Fruit fly (Drosophila melanogaster) whole organism, embryonic: ENCODE results near the gene CG15431.

Experiments
- Abd-B ChIP-seq: fragments of 200-800 bp; sonication (Bioruptor generic); optimal IDR thresholded peaks from 2 replicates; lab custom pipeline; 2018; ENCODE audit warnings: missing biosample characterization, mild to moderate bottlenecking, missing genetic modification characterization, moderate library complexity
- Asciz ChIP-seq: fragments of 200-800 bp; sonication (Bioruptor generic); optimal IDR thresholded peaks from 2 replicates; lab custom pipeline; 2017; ENCODE audit warnings: missing biosample characterization, mild to moderate bottlenecking, missing genetic modification characterization, missing genetic modification reagents
- Atf3 ChIP-seq: fragments of 200-800 bp; sonication (Bioruptor generic); optimal IDR thresholded peaks from 3 replicates; lab custom pipeline; 2016; ENCODE audit warnings: missing biosample characterization, missing genetic modification characterization
- CG11085 ChIP-seq: fragments of 200-800 bp; sonication (Bioruptor generic); IDR thresholded peaks from 2 replicates; pipeline ENCODE4 v1.3.6; 2022; ENCODE audit warnings: missing biosample characterization, missing genetic modification characterization
- CG12299 ChIP-seq: fragments of 200-800 bp; sonication (Bioruptor generic); optimal IDR thresholded peaks from 2 replicates; lab custom pipeline; 2018; ENCODE audit warnings: missing biosample characterization, mild to moderate bottlenecking, missing genetic modification characterization
- CG1529 ChIP-seq: fragments of 200-800 bp; sonication (Bioruptor generic); optimal IDR thresholded peaks from 3 replicates; lab custom pipeline; 2018; ENCODE audit warnings: missing biosample characterization, missing genetic modification characterization
- CG16863 ChIP-seq: fragments of 200-800 bp; sonication (Bioruptor generic); optimal IDR thresholded peaks from 3 replicates; lab custom pipeline; 2016; ENCODE audit warnings: missing biosample characterization, missing genetic modification characterization
- CG2889 ChIP-seq: fragments of 200-800 bp; sonication (Bioruptor generic); IDR thresholded peaks from 3 replicates; pipeline ENCODE4 v1.3.6; 2022; ENCODE audit warnings: missing biosample characterization, missing genetic modification characterization
- CG32772 ChIP-seq: fragments of 200-800 bp; sonication (Bioruptor generic); IDR thresholded peaks from 2 replicates; pipeline ENCODE4 v1.3.6; 2022; ENCODE audit warnings: missing biosample characterization, missing genetic modification characterization
- CG3407 ChIP-seq: fragments of 200-800 bp; sonication (Bioruptor generic); optimal IDR thresholded peaks from 2 replicates; lab custom pipeline; 2018; ENCODE audit warnings: missing biosample characterization, mild to moderate bottlenecking, missing genetic modification characterization
- CG34422 ChIP-seq: fragments of 200-800 bp; sonication (Bioruptor generic); IDR thresholded peaks from 3 replicates; pipeline ENCODE4 v1.3.6; 2022; ENCODE audit warnings: missing biosample characterization, missing genetic modification characterization
- CG8290 ChIP-seq, 3 experiments: fragments of 200-800 bp; sonication (Bioruptor generic); optimal IDR thresholded peaks; 2 replicates each; lab custom pipeline; 2016 to 2019; ENCODE audit warnings: missing biosample characterization in 3 of 3, missing genetic modification characterization in 3 of 3, mild to moderate bottlenecking in 2 of 3, moderate library complexity in 1 of 3
- CG8388 ChIP-seq: fragments of 200-800 bp; sonication (Bioruptor generic); optimal IDR thresholded peaks from 2 replicates; lab custom pipeline; 2019; ENCODE audit warnings: missing biosample characterization, mild to moderate bottlenecking, missing genetic modification characterization, moderate library complexity
- CG9797 ChIP-seq: fragments of 200-800 bp; sonication (Bioruptor generic); optimal IDR thresholded peaks from 3 replicates; lab custom pipeline; 2018; ENCODE audit warnings: missing biosample characterization, mild to moderate bottlenecking, missing genetic modification characterization
- CTCF ChIP-seq: fragments of 200-800 bp; sonication (Bioruptor generic); optimal IDR thresholded peaks from 2 replicates; lab custom pipeline; 2017; ENCODE audit warnings: missing biosample characterization, mild to moderate bottlenecking, missing genetic modification characterization, moderate library complexity
- D19B ChIP-seq: fragments of 200-800 bp; sonication (Bioruptor generic); optimal IDR thresholded peaks from 2 replicates; lab custom pipeline; 2017; ENCODE audit warnings: missing biosample characterization, mild to moderate bottlenecking, missing genetic modification characterization
- Dll ChIP-seq: fragments of 200-800 bp; sonication (Bioruptor generic); IDR thresholded peaks from 4 replicates; pipeline ENCODE4 v1.3.6; 2022; ENCODE audit warnings: missing biosample characterization, missing genetic modification characterization; ENCODE audit not compliant: partially characterized antibody
- Elba2 ChIP-seq: fragments of 200-800 bp; sonication (Bioruptor generic); optimal IDR thresholded peaks from 3 replicates; lab custom pipeline; 2016; ENCODE audit warnings: missing biosample characterization, missing genetic modification characterization
- Fer2 ChIP-seq: fragments of 200-800 bp; sonication (Bioruptor generic); optimal IDR thresholded peaks from 2 replicates; lab custom pipeline; 2018; ENCODE audit warnings: missing biosample characterization, mild to moderate bottlenecking, missing genetic modification characterization, moderate library complexity
- HLH4C ChIP-seq: fragments of 200-800 bp; sonication (Bioruptor generic); IDR thresholded peaks from 3 replicates; pipeline ENCODE4 v1.3.6; 2022; ENCODE audit warnings: missing biosample characterization, missing genetic modification characterization; ENCODE audit not compliant: partially characterized antibody
- Kr ChIP-seq: fragments of 200-800 bp; sonication (Bioruptor generic); optimal IDR thresholded peaks from 2 replicates; lab custom pipeline; 2017; ENCODE audit warnings: missing biosample characterization, mild to moderate bottlenecking, missing genetic modification characterization
- Oli ChIP-seq: fragments of 200-800 bp; sonication (Bioruptor generic); optimal IDR thresholded peaks from 2 replicates; lab custom pipeline; 2018; ENCODE audit warnings: missing biosample characterization, mild to moderate bottlenecking, missing genetic modification characterization, moderate library complexity
- Side ChIP-seq: fragments of 200-800 bp; sonication (Bioruptor generic); optimal IDR thresholded peaks from 2 replicates; lab custom pipeline; 2016; ENCODE audit warnings: missing biosample characterization, missing genetic modification characterization
- Sry-β ChIP-seq: fragments of 200-800 bp; sonication (Bioruptor generic); optimal IDR thresholded peaks from 2 replicates; lab custom pipeline; 2018; ENCODE audit warnings: missing biosample characterization, mild to moderate bottlenecking, missing genetic modification characterization, moderate library complexity
- ab ChIP-seq: fragments of 200-800 bp; sonication (Bioruptor generic); optimal IDR thresholded peaks from 2 replicates; lab custom pipeline; 2016; ENCODE audit warnings: missing biosample characterization, missing genetic modification characterization
- ash1 ChIP-seq: fragments of 200-800 bp; sonication (Bioruptor generic); optimal IDR thresholded peaks from 2 replicates; lab custom pipeline; 2018; ENCODE audit warnings: missing biosample characterization, mild to moderate bottlenecking, missing genetic modification characterization
- bcd ChIP-seq: fragments of 200-800 bp; sonication (Bioruptor generic); optimal IDR thresholded peaks from 2 replicates; lab custom pipeline; 2017; ENCODE audit warnings: missing biosample characterization, mild to moderate bottlenecking, missing genetic modification characterization
- cato ChIP-seq: fragments of 200-800 bp; sonication (Bioruptor generic); optimal IDR thresholded peaks from 2 replicates; lab custom pipeline; 2016; ENCODE audit warnings: missing biosample characterization, missing genetic modification characterization, borderline replicate concordance
- cg ChIP-seq: fragments of 200-800 bp; sonication (Bioruptor generic); optimal IDR thresholded peaks from 3 replicates; lab custom pipeline; 2019; ENCODE audit warnings: missing biosample characterization, mild to moderate bottlenecking, missing genetic modification characterization, moderate library complexity
- corto ChIP-seq: fragments of 200-800 bp; sonication (Bioruptor generic); optimal IDR thresholded peaks from 2 replicates; lab custom pipeline; 2016; ENCODE audit warnings: missing biosample characterization, mild to moderate bottlenecking, missing genetic modification characterization, moderate library complexity
- eyg ChIP-seq: fragments of 200-800 bp; sonication (Bioruptor generic); optimal IDR thresholded peaks from 3 replicates; lab custom pipeline; 2016; ENCODE audit warnings: missing biosample characterization, missing genetic modification characterization
- gro ChIP-seq: fragments of 200-800 bp; sonication (Bioruptor generic); optimal IDR thresholded peaks from 2 replicates; lab custom pipeline; 2016; ENCODE audit warnings: missing biosample characterization, missing genetic modification characterization
- hkb ChIP-seq, 2 experiments: fragments of 200-800 bp in 1 of 2; fragments of >200 bp in 1 of 2; sonication (Bioruptor generic) in 1 of 2; IDR thresholded peaks in 1 of 2; optimal IDR thresholded peaks in 1 of 2; 2 replicates each; pipeline versions ENCODE4 v1.3.6 to Lab custom; 2017 to 2022; ENCODE audit warnings: missing biosample characterization in 1 of 2, missing genetic modification characterization in 1 of 2
- insv ChIP-seq, 2 experiments: fragments of 200-800 bp; sonication (Bioruptor generic); optimal IDR thresholded peaks; 3 replicates each; lab custom pipeline; 2016 to 2018; ENCODE audit warnings: missing biosample characterization in 2 of 2, missing genetic modification characterization in 2 of 2
- jigr1 ChIP-seq: fragments of 200-800 bp; sonication (Bioruptor generic); IDR thresholded peaks from 3 replicates; pipeline ENCODE4 v1.3.6; 2022; ENCODE audit warnings: missing biosample characterization, missing genetic modification characterization
- mirr ChIP-seq: fragments of 200-800 bp; sonication (Bioruptor generic); optimal IDR thresholded peaks from 3 replicates; lab custom pipeline; 2018; ENCODE audit warnings: missing biosample characterization, mild to moderate bottlenecking, missing genetic modification characterization
- pan ChIP-seq, 4 experiments: fragments of >200 bp in 3 of 4; fragments of 200-800 bp in 1 of 4; sonication (Bioruptor generic) in 1 of 4; optimal IDR thresholded peaks in 3 of 4; IDR thresholded peaks in 1 of 4; 2 replicates each; pipeline versions ENCODE4 v1.3.6 to Lab custom; 2017 to 2022; ENCODE audit warnings: missing biosample characterization in 2 of 4, missing genetic modification characterization in 2 of 4, mixed read lengths in 1 of 4
- rib ChIP-seq: fragments of 200-800 bp; sonication (Bioruptor generic); IDR thresholded peaks from 2 replicates; pipeline ENCODE4 v1.3.6; 2022; ENCODE audit warnings: missing biosample characterization, missing genetic modification characterization
- salm ChIP-seq: fragments of 200-800 bp; sonication (Bioruptor generic); optimal IDR thresholded peaks from 2 replicates; lab custom pipeline; 2018; ENCODE audit warnings: missing biosample characterization, mild to moderate bottlenecking, missing genetic modification characterization
- sc ChIP-seq, 3 experiments: fragments of >200 bp in 2 of 3; fragments of 200-800 bp in 1 of 3; sonication (Bioruptor generic) in 1 of 3; optimal IDR thresholded peaks; 2 replicates in 2 of 3; 3 replicates in 1 of 3; lab custom pipeline; 2017; ENCODE audit warnings: mild to moderate bottlenecking in 1 of 3, missing biosample characterization in 1 of 3, missing genetic modification characterization in 1 of 3, missing genetic modification reagents in 1 of 3
- scrt ChIP-seq: fragments of 200-800 bp; sonication (Bioruptor generic); optimal IDR thresholded peaks from 2 replicates; lab custom pipeline; 2018; ENCODE audit warnings: missing biosample characterization, mild to moderate bottlenecking, missing genetic modification characterization, moderate library complexity
- sim ChIP-seq: fragments of 200-800 bp; sonication (Bioruptor generic); IDR thresholded peaks from 2 replicates; pipeline ENCODE4 v1.3.6; 2022; ENCODE audit warnings: missing biosample characterization, missing genetic modification characterization
- toy ChIP-seq: fragments of 200-800 bp; sonication (Bioruptor generic); IDR thresholded peaks from 2 replicates; pipeline ENCODE4 v1.3.6; 2022; ENCODE audit warnings: missing biosample characterization, missing genetic modification characterization
- unc-4 ChIP-seq: fragments of 200-800 bp; sonication (Bioruptor generic); IDR thresholded peaks from 2 replicates; pipeline ENCODE4 v1.3.6; 2022; ENCODE audit warnings: missing biosample characterization, missing genetic modification characterization; ENCODE audit not compliant: partially characterized antibody
- vnd ChIP-seq: fragments of 200-800 bp; sonication (Bioruptor generic); IDR thresholded peaks from 3 replicates; pipeline ENCODE4 v1.3.6; 2022; ENCODE audit warnings: missing biosample characterization, missing genetic modification characterization; ENCODE audit not compliant: partially characterized antibody
- wor ChIP-seq: fragments of 200-800 bp; sonication (Bioruptor generic); IDR thresholded peaks from 2 replicates; pipeline ENCODE4 v1.3.6; 2022; ENCODE audit warnings: missing biosample characterization, missing genetic modification characterization
- z ChIP-seq: fragments of 200-800 bp; sonication (Bioruptor generic); IDR thresholded peaks from 3 replicates; pipeline ENCODE4 v1.3.6; 2022; ENCODE audit warnings: missing biosample characterization, missing genetic modification characterization

The CG15431 gene

DNA sequence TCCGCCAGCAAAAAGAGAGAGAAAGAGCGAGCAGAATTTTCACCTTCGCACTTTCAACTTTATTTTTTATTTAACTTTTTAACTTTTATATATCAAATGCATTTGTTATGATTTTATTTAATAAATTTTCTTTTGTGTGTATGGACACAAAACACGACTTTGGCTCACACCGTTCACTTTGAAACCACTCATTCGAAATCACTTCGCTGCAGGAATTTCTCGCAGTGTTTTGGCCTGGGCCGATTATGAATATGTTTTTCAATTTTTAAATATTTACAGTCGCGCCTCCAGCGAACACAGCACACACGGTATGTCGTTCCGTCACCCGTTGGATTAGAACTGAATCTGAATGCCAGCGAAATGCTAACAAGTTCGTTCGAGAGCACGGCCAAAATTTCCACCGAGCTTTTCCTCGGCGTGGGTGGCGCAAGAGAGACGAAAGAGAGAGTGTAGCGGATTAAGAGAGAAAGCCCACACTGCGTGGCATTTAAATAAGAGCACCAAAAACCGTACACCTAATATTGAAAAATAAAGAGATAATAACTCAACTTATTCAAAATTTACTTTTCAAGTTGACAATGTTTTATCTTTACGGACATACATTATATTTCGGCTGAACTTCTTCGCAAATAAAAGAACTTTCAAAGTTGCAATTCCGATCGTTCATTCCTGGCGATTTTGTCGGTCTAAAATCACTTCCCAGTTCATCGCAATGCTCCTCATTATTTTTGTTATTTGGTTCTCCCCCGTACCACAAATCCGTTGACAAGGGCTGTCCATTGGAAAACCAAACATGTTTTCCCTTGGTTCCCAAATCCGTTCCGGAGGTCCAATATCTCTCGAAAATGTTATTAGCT, at the start of gene CG15431 (continued):
- TF ChIP-seq Abd-B (GFP tag; lab: Kevin White, UChicago) = no peak
- TF ChIP-seq ash1 (GFP tag; lab: Kevin White, UChicago) = no peak
- TF ChIP-seq eyg (GFP tag; lab: Kevin White, UChicago) = no peak
- no peak for TF ChIP-seq vnd (GFP tag; lab: Robert Waterston, UW)
- TF ChIP-seq ab (GFP tag; lab: Kevin White, UChicago) = no peak
- no peak for TF ChIP-seq cato (GFP tag; lab: Kevin White, UChicago)
- TF ChIP-seq bcd = peak; percentile 58
- no peak for TF ChIP-seq sc (optimal IDR thresholded peaks at IDR 0.05; lab: Kevin White, UChicago)
- TF ChIP-seq sc (GFP tag; optimal IDR thresholded peaks at IDR 0.05; lab: Kevin White, UChicago) = no peak
- no peak for TF ChIP-seq CG3407 (GFP tag; lab: Kevin White, UChicago)
- TF ChIP-seq CG32772 (GFP tag; lab: Robert Waterston, UW) = peak; percentile 36; the same call in 1 of the 2 replicates
- TF ChIP-seq CG11085 = no peak
- TF ChIP-seq jigr1 = no peak
- TF ChIP-seq z (GFP tag; lab: Robert Waterston, UW) = no peak
- no peak for TF ChIP-seq Atf3
- TF ChIP-seq CTCF = no peak
- no peak for TF ChIP-seq HLH4C
- no peak for TF ChIP-seq toy (GFP tag; lab: Robert Waterston, UW)
- TF ChIP-seq CG16863 (GFP tag; lab: Kevin White, UChicago) = no peak
- TF ChIP-seq gro = peak; percentile 42
- TF ChIP-seq Dll (GFP tag; lab: Robert Waterston, UW) = no peak
- peak; percentile 56 for TF ChIP-seq CG12299 (tag; lab: Kevin White, UChicago)
- TF ChIP-seq Side (GFP tag; lab: Kevin White, UChicago) = no peak
- TF ChIP-seq CG9797 (GFP tag; lab: Kevin White, UChicago) = no peak
- TF ChIP-seq D19B = no peak
- peak; percentile 53 for TF ChIP-seq Oli (tag; lab: Kevin White, UChicago)
- peak; percentile 16; the same call in 1 of the 3 replicates for TF ChIP-seq CG2889 (GFP tag; lab: Robert Waterston, UW)
- TF ChIP-seq cg = no peak
- TF ChIP-seq CG1529 (GFP tag; lab: Kevin White, UChicago) = no peak
- no peak for TF ChIP-seq Fer2 (tag; lab: Kevin White, UChicago)
- no peak for TF ChIP-seq insv (GFP tag; optimal IDR thresholded peaks at IDR 0.05; lab: Kevin White, UChicago)
- TF ChIP-seq rib (GFP tag; lab: Robert Waterston, UW) = peak; percentile 65
- TF ChIP-seq mirr = no peak
- TF ChIP-seq pan (optimal IDR thresholded peaks at IDR 0.05; lab: Kevin White, UChicago) = no peak
- peak in 1 of 2 experiments; percentile 78 for TF ChIP-seq pan (GFP tag; optimal IDR thresholded peaks at IDR 0.05 in 1 of 2, IDR thresholded peaks at IDR 0.05 in 1 of 2)
- TF ChIP-seq CG34422 (GFP tag; lab: Robert Waterston, UW) = 0 out of 3 replicates have a peak, but pooled peaks have one; percentile 47
- no peak for TF ChIP-seq Kr (GFP tag; lab: Kevin White, UChicago)
- no peak for TF ChIP-seq Sry-β
- TF ChIP-seq sim (GFP tag; lab: Robert Waterston, UW) = no peak
- no peak for TF ChIP-seq CG8290 (GFP tag; optimal IDR thresholded peaks at IDR 0.05; lab: Kevin White, UChicago)
- no peak for TF ChIP-seq CG8290 (tag; optimal IDR thresholded peaks at IDR 0.05; lab: Kevin White, UChicago)
- TF ChIP-seq corto (GFP tag; lab: Kevin White, UChicago) = no peak
- TF ChIP-seq CG8388 (GFP tag; lab: Kevin White, UChicago) = no peak
- no peak for TF ChIP-seq unc-4 (GFP tag; lab: Robert Waterston, UW)
- no peak for TF ChIP-seq hkb (optimal IDR thresholded peaks at IDR 0.05; lab: Kevin White, UChicago)
- TF ChIP-seq hkb (GFP tag; IDR thresholded peaks at IDR 0.05; lab: Robert Waterston, UW) = peak; percentile 67
- TF ChIP-seq salm (tag; lab: Kevin White, UChicago) = peak; percentile 32
- TF ChIP-seq scrt (GFP tag; lab: Kevin White, UChicago) = peak; percentile 55
- peak; percentile 44 for TF ChIP-seq Asciz (GFP tag; lab: Kevin White, UChicago)
- TF ChIP-seq wor = no peak
- TF ChIP-seq Elba2 (GFP tag; lab: Kevin White, UChicago) = no peak
